Worm (Caenorhabditis elegans) whole organism, L2 larva: Measurements from ENCODE around the gene K12B6.9.

Experiments used
- C34F6.9 ChIP-seq: fragments of 150-350 bp; optimal IDR thresholded peaks from 2 replicates; lab custom pipeline; 2014; ENCODE audit warnings: missing biosample characterization, missing genetic modification characterization
- R02D3.7 ChIP-seq: fragments of 150-350 bp; optimal IDR thresholded peaks from 2 replicates; lab custom pipeline; 2014; ENCODE audit warnings: missing biosample characterization, missing genetic modification characterization
- Y55F3AM.14 ChIP-seq: fragments of 200-800 bp; sonication (Bioruptor generic); optimal IDR thresholded peaks from 2 replicates; lab custom pipeline; 2018; ENCODE audit warnings: mild to moderate bottlenecking, missing genetic modification characterization, missing compliant biosample characterization
- ZK546.5 ChIP-seq: sonication (generic microtip); optimal IDR thresholded peaks from 2 replicates; lab custom pipeline; 2017; ENCODE audit warnings: missing biosample characterization, missing genetic modification characterization
- ama-1 ChIP-seq: fragments of 150-350 bp; optimal IDR thresholded peaks from 2 replicates; lab custom pipeline; 2018; ENCODE audit warnings: inconsistent platforms
- ceh-16 ChIP-seq: fragments of 150-350 bp; optimal IDR thresholded peaks from 2 replicates; lab custom pipeline; 2014; ENCODE audit warnings: missing biosample characterization, missing genetic modification characterization
- ceh-82 ChIP-seq: fragments of 150-350 bp; optimal IDR thresholded peaks from 2 replicates; lab custom pipeline; 2014; ENCODE audit warnings: missing biosample characterization, missing genetic modification characterization
- crh-2 ChIP-seq: sonication (generic microtip); optimal IDR thresholded peaks from 2 replicates; lab custom pipeline; 2017; ENCODE audit warnings: missing biosample characterization, missing genetic modification characterization
- egl-27 ChIP-seq: sonication (generic microtip); optimal IDR thresholded peaks from 3 replicates; lab custom pipeline; 2017; ENCODE audit warnings: missing biosample characterization, missing genetic modification reagents, missing genetic modification characterization
- elt-1 ChIP-seq: fragments of 150-350 bp; optimal IDR thresholded peaks from 2 replicates; lab custom pipeline; 2014; ENCODE audit warnings: missing biosample characterization, missing genetic modification characterization
- elt-3 ChIP-seq: sonication (generic microtip); optimal IDR thresholded peaks from 2 replicates; lab custom pipeline; 2017; ENCODE audit warnings: missing biosample characterization, missing genetic modification characterization
- fos-1 ChIP-seq: fragments of 150-350 bp; optimal IDR thresholded peaks from 2 replicates; lab custom pipeline; 2014; ENCODE audit warnings: missing biosample characterization, missing genetic modification characterization
- gmeb-1 ChIP-seq: fragments of 150-350 bp; optimal IDR thresholded peaks from 2 replicates; lab custom pipeline; 2014; ENCODE audit warnings: missing biosample characterization, missing genetic modification characterization
- lin-13 ChIP-seq: fragments of 150-350 bp; optimal IDR thresholded peaks from 2 replicates; lab custom pipeline; 2014; ENCODE audit warnings: missing biosample characterization, missing genetic modification reagents, missing genetic modification characterization
- lsy-2 ChIP-seq, 2 experiments: fragments of 150-350 bp in 1 of 2; sonication (generic microtip) in 1 of 2; optimal IDR thresholded peaks; 2 replicates each; lab custom pipeline; 2014 to 2017; ENCODE audit warnings: missing biosample characterization in 2 of 2, missing genetic modification characterization in 2 of 2
- mab-5 ChIP-seq: fragments of 150-350 bp; optimal IDR thresholded peaks from 2 replicates; lab custom pipeline; 2014; ENCODE audit warnings: missing biosample characterization, missing genetic modification characterization
- mbf-1 ChIP-seq: sonication (generic microtip); optimal IDR thresholded peaks from 2 replicates; lab custom pipeline; 2017; ENCODE audit warnings: missing biosample characterization, missing genetic modification characterization
- nhr-11 ChIP-seq: fragments of 150-350 bp; optimal IDR thresholded peaks from 2 replicates; lab custom pipeline; 2014; ENCODE audit warnings: missing biosample characterization, missing genetic modification characterization
- nhr-12 ChIP-seq: fragments of 150-350 bp; optimal IDR thresholded peaks from 2 replicates; lab custom pipeline; 2014; ENCODE audit warnings: missing biosample characterization, missing genetic modification characterization
- nhr-129 ChIP-seq: fragments of 150-350 bp; optimal IDR thresholded peaks from 2 replicates; lab custom pipeline; 2014; ENCODE audit warnings: missing biosample characterization, missing genetic modification characterization
- nhr-21 ChIP-seq: fragments of 150-350 bp; optimal IDR thresholded peaks from 2 replicates; lab custom pipeline; 2014; ENCODE audit warnings: missing biosample characterization, missing genetic modification characterization
- nhr-25 ChIP-seq: fragments of 150-350 bp; sonication (generic microtip); optimal IDR thresholded peaks from 3 replicates; lab custom pipeline; 2014; ENCODE audit warnings: missing biosample characterization, missing genetic modification characterization
- nhr-77 ChIP-seq: fragments of 150-350 bp; optimal IDR thresholded peaks from 2 replicates; lab custom pipeline; 2014; ENCODE audit warnings: missing biosample characterization, missing genetic modification characterization
- peb-1 ChIP-seq: fragments of 150-350 bp; optimal IDR thresholded peaks from 2 replicates; lab custom pipeline; 2014; ENCODE audit warnings: missing biosample characterization, missing genetic modification characterization
- skn-1 ChIP-seq: sonication (generic microtip); optimal IDR thresholded peaks from 2 replicates; lab custom pipeline; 2017; ENCODE audit warnings: missing biosample characterization, missing genetic modification characterization
- sma-3 ChIP-seq: sonication (generic microtip); optimal IDR thresholded peaks from 2 replicates; lab custom pipeline; 2016; ENCODE audit warnings: missing genetic modification reagents, missing genetic modification characterization, missing compliant biosample characterization
- sma-9 ChIP-seq, 2 experiments: fragments of 150-350 bp in 1 of 2; sonication (generic microtip) in 1 of 2; optimal IDR thresholded peaks; 2 replicates each; lab custom pipeline; 2014 to 2016; ENCODE audit warnings: missing genetic modification characterization in 2 of 2, mild to moderate bottlenecking in 1 of 2, missing biosample characterization in 1 of 2, missing compliant biosample characterization in 1 of 2, missing genetic modification reagents in 1 of 2, moderate library complexity in 1 of 2
- unc-55 ChIP-seq: fragments of 150-350 bp; sonication (generic microtip); optimal IDR thresholded peaks from 3 replicates; lab custom pipeline; 2014; ENCODE audit warnings: missing biosample characterization, missing genetic modification reagents, missing genetic modification characterization
- unc-62 ChIP-seq: fragments of 150-350 bp; optimal IDR thresholded peaks from 2 replicates; lab custom pipeline; 2014; ENCODE audit warnings: missing biosample characterization, missing genetic modification reagents, missing genetic modification characterization
- zag-1 ChIP-seq: fragments of 150-350 bp; optimal IDR thresholded peaks from 2 replicates; lab custom pipeline; 2014; ENCODE audit warnings: missing biosample characterization, missing genetic modification characterization
- ztf-11 ChIP-seq: sonication (generic microtip); optimal IDR thresholded peaks from 2 replicates; lab custom pipeline; 2017; ENCODE audit warnings: missing biosample characterization, missing genetic modification characterization
- ztf-4 ChIP-seq: fragments of 150-350 bp; optimal IDR thresholded peaks from 2 replicates; lab custom pipeline; 2014; ENCODE audit warnings: missing biosample characterization, missing genetic modification characterization

The K12B6.9 gene

DNA sequence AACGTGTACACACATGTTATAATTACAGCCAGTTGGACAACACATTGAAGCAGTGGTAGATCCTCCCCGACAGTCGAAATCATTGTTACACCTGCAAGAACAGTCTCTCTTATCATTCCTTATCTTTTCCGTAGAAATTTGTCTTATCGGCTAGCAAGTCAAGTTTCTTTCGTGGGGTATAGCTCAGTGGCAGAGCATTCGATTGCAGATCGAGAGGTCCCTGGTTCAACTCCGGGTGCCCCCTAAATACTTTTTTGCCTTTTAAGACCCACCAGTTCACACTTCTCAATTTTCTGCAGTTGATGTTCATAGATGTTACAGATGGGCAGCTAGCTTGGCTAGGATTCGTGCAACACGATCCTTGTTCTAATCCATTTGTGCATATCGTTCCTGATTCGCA lies 42.8 kb upstream of the K12B6.9 start:
- no peak for TF ChIP-seq ceh-82 (tag; lab: Kevin White, UChicago)
- TF ChIP-seq Y55F3AM.14, result peak; percentile 39

DNA sequence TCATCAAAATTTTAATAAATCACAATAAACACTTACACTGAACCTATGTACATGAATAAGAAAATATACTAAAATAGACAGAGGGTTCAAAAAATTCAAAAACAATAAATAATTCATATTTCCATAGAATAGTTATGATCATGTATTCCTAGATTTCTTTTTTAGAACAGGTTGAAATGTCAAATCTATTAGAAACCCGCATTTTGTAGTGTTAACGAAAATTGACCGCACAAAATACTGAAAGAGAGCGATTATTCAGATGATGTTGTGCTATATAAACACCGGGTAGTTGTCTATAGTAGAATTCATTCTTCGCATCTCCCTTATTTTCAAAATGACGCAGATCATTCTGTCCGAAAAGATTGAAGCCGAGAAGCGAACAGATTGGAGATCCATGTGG lies 39.1 kb upstream of the K12B6.9 start, which contains the start of gene T28C12.1:
Gene T28C12.1 (plus strand): TSS at position 301 of the 400 bp plus-strand sequence.
- TF ChIP-seq C34F6.9 (no peak), gmeb-1 (tag; lab: Kevin White, UChicago) (no peak), unc-55 (GFP tag; lab: Kevin White, UChicago) (no peak), ceh-82 (tag; lab: Kevin White, UChicago) (no peak), lsy-2 (tag; optimal IDR thresholded peaks at IDR 0.05; lab: Kevin White, UChicago) (no peak), R02D3.7 (no peak), elt-1 (tag; lab: Kevin White, UChicago) (no peak)
- TF ChIP-seq, all 48 proteins: peak for 0

DNA sequence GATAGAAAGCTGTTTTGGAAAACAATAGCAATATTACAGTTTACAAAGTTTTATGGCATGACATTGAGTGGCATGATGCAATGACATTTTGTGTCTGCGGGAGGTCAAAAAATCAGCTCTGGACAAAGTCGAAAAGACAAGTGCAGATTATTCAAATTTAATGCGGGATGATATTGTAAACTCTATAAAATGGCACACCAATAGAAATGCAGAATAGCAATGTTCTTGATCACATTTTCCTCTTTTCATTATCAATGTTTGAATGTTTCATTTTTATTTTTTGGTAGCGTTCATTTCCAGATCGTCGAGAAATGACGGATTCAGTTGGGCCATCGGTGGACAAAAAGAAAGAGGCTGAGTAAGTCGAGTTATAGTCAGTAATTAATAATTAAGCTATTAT lies 36.4 kb upstream of the K12B6.9 start, which contains the start of gene T28C12.2:
Gene T28C12.2 (plus strand): TSS at position 301 of the 400 bp plus-strand sequence.
- TF ChIP-seq skn-1 (tag; lab: Kevin White, UChicago) (no peak), mab-5 (tag; lab: Kevin White, UChicago) (no peak), ZK546.5 (no peak), egl-27 (tag; lab: Kevin White, UChicago) (no peak)
- TF ChIP-seq, all 48 proteins: peak for 0

DNA sequence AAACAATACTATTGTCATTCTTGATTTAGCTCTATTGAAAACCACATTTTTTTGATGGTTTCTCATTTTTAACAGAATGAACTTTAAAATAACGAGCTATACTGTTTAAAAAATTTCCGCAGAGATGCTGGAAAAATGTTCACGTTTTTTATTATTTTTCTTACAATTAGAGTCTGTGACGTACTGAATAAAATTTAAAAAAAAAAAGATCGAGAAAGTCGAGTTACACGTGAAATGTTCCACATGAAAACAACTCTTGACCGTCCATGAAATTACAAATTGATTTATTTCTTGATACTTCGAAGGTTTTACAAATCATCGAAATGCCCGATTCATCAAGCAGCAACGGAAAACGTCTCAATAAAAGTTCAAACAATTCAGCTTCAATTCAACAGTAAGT lies 34.5 kb upstream of the K12B6.9 start, which contains the start of gene fbxa-202:
Gene fbxa-202 (plus strand): TSS at position 301 of the 400 bp plus-strand sequence.
- TF ChIP-seq ceh-16 (tag; lab: Kevin White, UChicago) (no peak), lin-13 (GFP tag; lab: Kevin White, UChicago) (no peak), zag-1 (tag; lab: Kevin White, UChicago) (no peak), peb-1 (tag; lab: Kevin White, UChicago) (no peak), mab-5 (tag; lab: Kevin White, UChicago) (no peak), ama-1 (lab: Kevin White, UChicago) (no peak), skn-1 (tag; lab: Kevin White, UChicago) (no peak), nhr-25 (tag; lab: Kevin White, UChicago) (no peak), elt-3 (tag; lab: Kevin White, UChicago) (no peak), unc-62 (GFP tag; lab: Kevin White, UChicago) (no peak), nhr-129 (tag; lab: Kevin White, UChicago) (no peak), ZK546.5 (no peak), egl-27 (tag; lab: Kevin White, UChicago) (no peak), gmeb-1 (tag; lab: Kevin White, UChicago) (no peak), elt-1 (tag; lab: Kevin White, UChicago) (no peak), mbf-1 (no peak), sma-9 (GFP tag; optimal IDR thresholded peaks at IDR 0.05; lab: Kevin White, UChicago) (no peak), sma-9 (tag; optimal IDR thresholded peaks at IDR 0.05; lab: Kevin White, UChicago) (no peak), nhr-77 (tag; lab: Kevin White, UChicago) (no peak)

DNA sequence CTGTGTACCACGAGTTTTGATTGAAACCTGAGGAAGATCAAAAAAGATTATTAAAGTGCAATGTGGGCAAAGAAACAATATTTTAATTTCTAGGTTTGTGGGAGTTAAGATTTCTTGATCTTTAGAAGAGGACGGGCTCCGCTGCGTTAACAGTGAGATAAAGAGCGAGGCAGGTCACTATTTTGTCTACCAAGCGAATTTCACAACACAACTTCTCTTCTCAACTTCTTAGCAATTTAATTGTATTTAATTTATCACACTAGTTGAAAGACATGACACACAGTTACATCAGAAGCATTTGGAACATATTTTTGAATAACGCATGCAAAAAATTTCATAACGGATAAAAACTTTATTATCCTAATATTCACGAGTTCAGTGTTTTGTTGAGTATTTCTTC lies 33.9 kb upstream of the K12B6.9 start:
- TF ChIP-seq sma-3 (GFP tag; lab: Kevin White, UChicago) (peak; percentile 38), ztf-11 (no peak), nhr-21 (tag; lab: Kevin White, UChicago) (peak; percentile 8), crh-2 (tag; lab: Kevin White, UChicago) (peak; percentile 33)

DNA sequence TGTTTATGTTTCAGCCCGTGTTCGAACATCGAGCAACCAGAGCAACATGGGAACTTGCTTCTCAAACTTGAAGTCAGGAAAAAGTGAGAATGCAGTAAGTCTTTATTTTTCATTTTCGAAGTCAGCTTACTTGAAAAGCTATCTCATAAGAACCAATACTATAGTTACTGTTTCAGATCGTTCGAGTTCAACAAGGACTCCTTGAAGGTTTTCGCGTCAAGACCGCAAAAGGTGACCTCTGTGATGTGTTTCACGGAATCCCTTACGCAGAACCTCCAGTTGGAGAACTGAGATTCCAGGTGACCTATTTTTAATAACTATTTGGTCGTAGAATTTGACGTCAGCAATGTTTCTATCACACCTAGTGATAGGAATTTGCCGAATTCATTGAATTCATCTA lies 31.1 kb upstream of the K12B6.9 start:
- TF ChIP-seq sma-9 (GFP tag; optimal IDR thresholded peaks at IDR 0.05; lab: Kevin White, UChicago) (no peak), sma-9 (tag; optimal IDR thresholded peaks at IDR 0.05; lab: Kevin White, UChicago) (no peak), nhr-11 (tag; lab: Kevin White, UChicago) (no peak), ztf-4 (tag; lab: Kevin White, UChicago) (no peak), egl-27 (tag; lab: Kevin White, UChicago) (no peak), Y55F3AM.14 (no peak), ztf-11 (no peak), nhr-12 (no peak), fos-1 (tag; lab: Kevin White, UChicago) (no peak)
- TF ChIP-seq, all 48 proteins: peak for 0
